Worm (Caenorhabditis elegans): ENCODE results near the gene F49E12.8.

- no peak for TF ChIP-seq ref-1 (GFP tag; conservative IDR thresholded peaks at IDR 0.05)
- TF ChIP-seq ztf-23 (GFP tag; IDR thresholded peaks at IDR 0.05), result no peak
- TF ChIP-seq ztf-29 (GFP tag; IDR thresholded peaks at IDR 0.05), result no peak
- no peak for TF ChIP-seq med-1 (GFP tag; optimal IDR thresholded peaks at IDR 0.05; ENCODE audit: insufficient read depth)
- no peak for TF ChIP-seq klf-2 (GFP tag; conservative IDR thresholded peaks at IDR 0.05)
Measured at ce11 chrII:8344803-8345202, 49.3 kb downstream of the F49E12.8 start.

Data from whole organism, midembryonic.